Worm (Caenorhabditis elegans) whole organism, young adult: ENCODE data around the gene clec-173.

ENCODE experiments used
- B0019.2 ChIP-seq: fragments of 200-800 bp; sonication (Bioruptor generic); conservative IDR thresholded peaks from 2 replicates; pipeline ENCODE4 v1.3.6; 2022; ENCODE audit warnings: missing genetic modification reagents, missing genetic modification characterization, missing compliant biosample characterization
- B0035.1 ChIP-seq: sonication (generic microtip); optimal IDR thresholded peaks from 2 replicates; lab custom pipeline; 2016; ENCODE audit warnings: missing genetic modification characterization, mild to moderate bottlenecking, missing compliant biosample characterization, missing genotype, missing genetic modification reagents
- F10E7.11 ChIP-seq: sonication (generic microtip); optimal IDR thresholded peaks from 2 replicates; lab custom pipeline; 2017; ENCODE audit warnings: mild to moderate bottlenecking, missing genetic modification characterization, moderate library complexity, missing compliant biosample characterization
- F33H1.4 ChIP-seq: fragments of 200-800 bp; sonication (Bioruptor generic); IDR thresholded peaks from 2 replicates; pipeline ENCODE4 v1.3.6; 2022; ENCODE audit warnings: missing genetic modification reagents, missing genetic modification characterization, missing compliant biosample characterization
- F49E8.2 ChIP-seq: sonication (generic microtip); optimal IDR thresholded peaks from 3 replicates; lab custom pipeline; 2017; ENCODE audit warnings: missing genetic modification characterization, mild to moderate bottlenecking, missing compliant biosample characterization, antibody characterized with exemption, moderate library complexity; ENCODE audit not compliant: insufficient read depth
- F52B5.7 ChIP-seq: sonication (generic microtip); optimal IDR thresholded peaks from 2 replicates; lab custom pipeline; 2016; ENCODE audit warnings: mild to moderate bottlenecking, missing genetic modification characterization, missing compliant biosample characterization
- F57A8.1 ChIP-seq: fragments of 200-800 bp; sonication (Bioruptor generic); optimal IDR thresholded peaks from 2 replicates; lab custom pipeline; 2018; ENCODE audit warnings: mild to moderate bottlenecking, missing genetic modification characterization, moderate library complexity, missing compliant biosample characterization
- K12H6.12 ChIP-seq: fragments of 200-800 bp; sonication (Bioruptor generic); optimal IDR thresholded peaks from 2 replicates; lab custom pipeline; 2018; ENCODE audit warnings: mild to moderate bottlenecking, missing genetic modification characterization, missing compliant biosample characterization
- T07F8.4 ChIP-seq: sonication (generic microtip); optimal IDR thresholded peaks from 2 replicates; lab custom pipeline; 2016; ENCODE audit warnings: mild to moderate bottlenecking, missing genetic modification characterization, moderate library complexity, missing compliant biosample characterization
- T26A5.8 ChIP-seq: sonication (generic microtip); optimal IDR thresholded peaks from 2 replicates; lab custom pipeline; 2016; ENCODE audit warnings: missing genetic modification characterization, missing compliant biosample characterization
- Y53F4B.3 ChIP-seq: fragments of 200-800 bp; sonication (Bioruptor generic); IDR thresholded peaks from 2 replicates; pipeline ENCODE4 v1.3.6; 2022; ENCODE audit warnings: missing genetic modification reagents, missing genetic modification characterization, missing compliant biosample characterization
- ZK185.1 ChIP-seq: sonication (generic microtip); optimal IDR thresholded peaks from 2 replicates; lab custom pipeline; 2016; ENCODE audit warnings: mild to moderate bottlenecking, missing genetic modification characterization, missing compliant biosample characterization; ENCODE audit not compliant: poor library complexity, severe bottlenecking
- ama-1 ChIP-seq, 3 experiments: fragments of 150-350 bp in 1 of 3; sonication (generic microtip) in 2 of 3; optimal IDR thresholded peaks; 2 replicates each; lab custom pipeline; 2014 to 2018; ENCODE audit warnings: missing biosample characterization in 2 of 3, missing genetic modification characterization in 2 of 3, missing genetic modification reagents in 2 of 3
- aptf-2 ChIP-seq: fragments of 200-800 bp; sonication (Bioruptor generic); conservative IDR thresholded peaks from 2 replicates; pipeline ENCODE4 v1.3.6; 2022; ENCODE audit warnings: missing genetic modification reagents, missing genetic modification characterization, missing compliant biosample characterization
- aptf-3 ChIP-seq: fragments of 200-800 bp; sonication (Bioruptor generic); IDR thresholded peaks from 2 replicates; pipeline ENCODE4 v1.3.6; 2022; ENCODE audit warnings: missing genetic modification characterization, missing compliant biosample characterization
- atf-7 ChIP-seq: sonication (generic microtip); optimal IDR thresholded peaks from 2 replicates; lab custom pipeline; 2017; ENCODE audit warnings: mild to moderate bottlenecking, missing genetic modification characterization, missing compliant biosample characterization
- athp-1 ChIP-seq: sonication (generic microtip); optimal IDR thresholded peaks from 2 replicates; lab custom pipeline; 2017; ENCODE audit warnings: mild to moderate bottlenecking, missing genetic modification characterization, missing compliant biosample characterization
- attf-3 ChIP-seq: fragments of 200-800 bp; sonication (Bioruptor generic); conservative IDR thresholded peaks from 2 replicates; pipeline ENCODE4 v1.3.6; 2022; ENCODE audit warnings: missing genetic modification reagents, missing genetic modification characterization, missing compliant biosample characterization
- attf-5 ChIP-seq: fragments of 200-800 bp; sonication (Bioruptor generic); optimal IDR thresholded peaks from 2 replicates; lab custom pipeline; 2018; ENCODE audit warnings: mild to moderate bottlenecking, missing genetic modification characterization, missing compliant biosample characterization
- cebp-2 ChIP-seq: fragments of 200-800 bp; sonication (Bioruptor generic); IDR thresholded peaks from 2 replicates; pipeline ENCODE4 v1.3.6; 2022; ENCODE audit warnings: missing genetic modification characterization, missing compliant biosample characterization
- ceh-100 ChIP-seq: fragments of 200-800 bp; sonication (Bioruptor generic); IDR thresholded peaks from 2 replicates; pipeline ENCODE4 v1.3.6; 2022; ENCODE audit warnings: missing genetic modification reagents, missing genetic modification characterization, missing compliant biosample characterization
- ceh-40 ChIP-seq: fragments of 200-800 bp; sonication (Bioruptor generic); IDR thresholded peaks from 2 replicates; pipeline ENCODE4 v1.3.6; 2022; ENCODE audit warnings: missing genetic modification characterization, missing compliant biosample characterization
- ceh-91 ChIP-seq: fragments of 200-800 bp; sonication (Bioruptor generic); IDR thresholded peaks from 2 replicates; pipeline ENCODE4 v1.3.6; 2022; ENCODE audit warnings: missing genetic modification reagents, missing genetic modification characterization, missing compliant biosample characterization
- dpl-1 ChIP-seq: fragments of 150-350 bp; optimal IDR thresholded peaks from 2 replicates; lab custom pipeline; 2014; ENCODE audit warnings: missing biosample characterization, missing genetic modification reagents, missing genetic modification characterization
- egrh-3 ChIP-seq: fragments of 200-800 bp; sonication (Bioruptor generic); IDR thresholded peaks from 2 replicates; pipeline ENCODE4 v1.3.6; 2022; ENCODE audit warnings: missing genetic modification reagents, missing genetic modification characterization, missing compliant biosample characterization
- fkh-3 ChIP-seq: sonication (generic microtip); optimal IDR thresholded peaks from 2 replicates; lab custom pipeline; 2016; ENCODE audit warnings: mild to moderate bottlenecking, missing genetic modification characterization, missing compliant biosample characterization
- him-1 ChIP-seq: sonication (generic microtip); optimal IDR thresholded peaks from 2 replicates; lab custom pipeline; 2016; ENCODE audit warnings: missing genotype, missing genetic modification reagents, missing genetic modification characterization, missing compliant biosample characterization
- hlh-12 ChIP-seq: sonication (generic microtip); optimal IDR thresholded peaks from 2 replicates; lab custom pipeline; 2016; ENCODE audit warnings: missing genetic modification characterization, missing compliant biosample characterization
- hsf-1 ChIP-seq: fragments of 200-800 bp; sonication (Bioruptor generic); IDR thresholded peaks from 2 replicates; pipeline ENCODE4 v1.3.6; 2022; ENCODE audit warnings: missing genetic modification reagents, missing genetic modification characterization, missing compliant biosample characterization
- lsl-1 ChIP-seq: fragments of 200-800 bp; sonication (Bioruptor generic); optimal IDR thresholded peaks from 2 replicates; lab custom pipeline; 2018; ENCODE audit warnings: mild to moderate bottlenecking, missing genetic modification characterization, moderate library complexity, missing compliant biosample characterization
- lsy-27 ChIP-seq: sonication (generic microtip); optimal IDR thresholded peaks from 2 replicates; lab custom pipeline; 2017; ENCODE audit warnings: missing genetic modification characterization, mild to moderate bottlenecking, missing compliant biosample characterization, antibody characterized with exemption, missing genotype, borderline replicate concordance; ENCODE audit not compliant: insufficient read depth
- madf-10 ChIP-seq: sonication (generic microtip); optimal IDR thresholded peaks from 2 replicates; lab custom pipeline; 2016; ENCODE audit warnings: mild to moderate bottlenecking, missing genetic modification characterization, missing compliant biosample characterization
- madf-8 ChIP-seq: fragments of 200-800 bp; sonication (Bioruptor generic); conservative IDR thresholded peaks from 2 replicates; pipeline ENCODE4 v1.3.6; 2022; ENCODE audit warnings: missing genetic modification reagents, missing genetic modification characterization, missing compliant biosample characterization
- mel-28 ChIP-seq: sonication (generic microtip); optimal IDR thresholded peaks from 2 replicates; lab custom pipeline; 2016; ENCODE audit warnings: borderline replicate concordance, mild to moderate bottlenecking, missing genetic modification characterization, missing compliant biosample characterization
- mes-4 ChIP-seq: sonication (generic microtip); optimal IDR thresholded peaks from 2 replicates; lab custom pipeline; 2016; ENCODE audit warnings: missing genotype, missing genetic modification characterization, missing compliant biosample characterization
- nfya-1 ChIP-seq: sonication (generic microtip); optimal IDR thresholded peaks from 2 replicates; lab custom pipeline; 2017; ENCODE audit warnings: antibody characterized with exemption, missing compliant biosample characterization, missing genetic modification characterization, borderline replicate concordance; ENCODE audit not compliant: insufficient read depth
- nhr-90 ChIP-seq: sonication (generic microtip); optimal IDR thresholded peaks from 2 replicates; lab custom pipeline; 2016; ENCODE audit warnings: missing genotype, mild to moderate bottlenecking, missing genetic modification characterization, missing compliant biosample characterization
- pbrm-1 ChIP-seq: fragments of 200-800 bp; sonication (Bioruptor generic); IDR thresholded peaks from 2 replicates; pipeline ENCODE4 v1.3.6; 2022; ENCODE audit warnings: missing genetic modification reagents, missing genetic modification characterization, missing compliant biosample characterization
- rec-8 ChIP-seq, 2 experiments: sonication (generic microtip); optimal IDR thresholded peaks; 2 replicates each; lab custom pipeline; 2016; ENCODE audit warnings: mild to moderate bottlenecking in 2 of 2, missing genetic modification characterization in 2 of 2, missing genetic modification reagents in 2 of 2, missing genotype in 2 of 2, missing biosample characterization in 1 of 2, missing compliant biosample characterization in 1 of 2, moderate library complexity in 1 of 2
- repo-1 ChIP-seq: sonication (generic microtip); optimal IDR thresholded peaks from 2 replicates; lab custom pipeline; 2017; ENCODE audit warnings: mild to moderate bottlenecking, missing genetic modification characterization, missing compliant biosample characterization
- sdz-38 ChIP-seq: sonication (generic microtip); optimal IDR thresholded peaks from 2 replicates; lab custom pipeline; 2016; ENCODE audit warnings: missing genotype, missing genetic modification characterization, missing compliant biosample characterization
- snpc-1.3 ChIP-seq: sonication (generic microtip); optimal IDR thresholded peaks from 2 replicates; lab custom pipeline; 2017; ENCODE audit warnings: missing genetic modification characterization, mild to moderate bottlenecking, missing compliant biosample characterization, antibody characterized with exemption, moderate library complexity, missing genotype, missing genetic modification reagents; ENCODE audit not compliant: insufficient read depth
- somi-1 ChIP-seq: fragments of 200-800 bp; sonication (Bioruptor generic); optimal IDR thresholded peaks from 2 replicates; lab custom pipeline; 2018; ENCODE audit warnings: mild to moderate bottlenecking, missing genetic modification characterization, missing compliant biosample characterization
- unc-130 ChIP-seq: sonication (generic microtip); optimal IDR thresholded peaks from 2 replicates; lab custom pipeline; 2016; ENCODE audit warnings: missing genetic modification reagents, missing genetic modification characterization, missing compliant biosample characterization
- xnd-1 ChIP-seq: sonication (generic microtip); optimal IDR thresholded peaks from 2 replicates; lab custom pipeline; 2016; ENCODE audit warnings: missing genotype, missing genetic modification reagents, missing genetic modification characterization, missing compliant biosample characterization
- ztf-22 ChIP-seq: fragments of 200-800 bp; sonication (Bioruptor generic); optimal IDR thresholded peaks from 2 replicates; lab custom pipeline; 2018; ENCODE audit warnings: mild to moderate bottlenecking, missing genetic modification characterization, moderate library complexity, missing compliant biosample characterization
- ztf-25 ChIP-seq: fragments of 200-800 bp; sonication (Bioruptor generic); IDR thresholded peaks from 2 replicates; pipeline ENCODE4 v1.3.6; 2022; ENCODE audit warnings: missing genetic modification reagents, missing genetic modification characterization, missing compliant biosample characterization

Gene clec-173

DNA sequence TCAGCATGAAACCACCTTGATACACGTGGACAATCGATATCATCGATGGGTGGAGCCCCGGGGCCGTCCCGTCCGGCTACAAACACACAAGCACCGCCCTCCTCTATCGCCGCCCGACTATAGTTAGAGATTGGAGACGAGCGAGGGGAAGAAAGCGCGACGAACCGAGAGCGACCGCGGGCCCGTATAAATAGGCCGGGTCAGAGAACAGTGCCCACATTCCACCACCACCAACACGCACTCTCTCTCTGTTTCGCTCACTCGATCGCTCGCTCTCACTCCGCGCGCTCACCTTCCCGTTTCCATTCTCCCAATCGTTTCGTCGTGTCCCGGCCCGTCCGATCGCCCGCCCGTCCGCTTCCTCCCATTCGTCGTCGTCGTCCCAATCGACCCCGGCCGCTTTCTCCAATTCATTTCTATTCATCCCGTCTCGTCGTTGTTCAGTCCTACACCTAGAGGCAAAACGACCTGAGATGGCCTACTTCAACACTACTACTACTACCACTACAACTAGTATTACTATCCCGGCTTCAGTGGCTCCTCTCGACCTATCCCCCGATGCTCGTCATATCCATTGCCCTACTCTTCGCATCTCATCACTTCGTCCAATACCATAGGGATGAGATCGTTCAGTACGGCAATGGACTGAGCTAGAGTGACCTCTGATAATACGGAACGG lies 34.6 kb downstream of the clec-173 start (continued):
- TF ChIP-seq lsy-27 (tag; lab: Kevin White, UChicago) (no peak), ztf-22 (GFP tag; lab: Kevin White, UChicago) (no peak), rec-8 (tag; optimal IDR thresholded peaks at IDR 0.05; lab: Kevin White, UChicago) (peak in 1 of 2 experiments; percentile 18), ceh-100 (GFP tag; lab: Robert Waterston, UW) (no peak), athp-1 (tag; lab: Kevin White, UChicago) (no peak), cebp-2 (GFP tag; lab: Robert Waterston, UW) (no peak), nhr-90 (tag; lab: Kevin White, UChicago) (no peak), nfya-1 (tag; lab: Kevin White, UChicago) (no peak), aptf-2 (GFP tag; lab: Robert Waterston, UW) (no peak), madf-10 (tag; lab: Kevin White, UChicago) (peak; percentile 19), lsl-1 (GFP tag; lab: Kevin White, UChicago) (no peak), B0035.1 (tag; lab: Kevin White, UChicago) (no peak), hsf-1 (GFP tag; lab: Robert Waterston, UW) (no peak), B0019.2 (GFP tag; lab: Robert Waterston, UW) (no peak), him-1 (no peak), Y53F4B.3 (no peak), attf-3 (GFP tag; lab: Robert Waterston, UW) (no peak), F10E7.11 (no peak), K12H6.12 (no peak), ztf-25 (GFP tag; lab: Robert Waterston, UW) (no peak), F33H1.4 (GFP tag; lab: Robert Waterston, UW) (no peak), madf-8 (GFP tag; lab: Robert Waterston, UW) (no peak), ZK185.1 (peak; percentile 62), xnd-1 (no peak), repo-1 (tag; lab: Kevin White, UChicago) (peak; percentile 38), T26A5.8 (tag; lab: Kevin White, UChicago) (no peak), ceh-91 (GFP tag; lab: Robert Waterston, UW) (no peak), snpc-1.3 (tag; lab: Kevin White, UChicago) (no peak), hlh-12 (tag; lab: Kevin White, UChicago) (no peak), F49E8.2 (tag; lab: Kevin White, UChicago) (no peak), aptf-3 (GFP tag; lab: Robert Waterston, UW) (no peak), unc-130 (GFP tag; lab: Kevin White, UChicago) (no peak), ama-1 (optimal IDR thresholded peaks at IDR 0.05; lab: Kevin White, UChicago) (peak; percentile 70), ama-1 (GFP tag; optimal IDR thresholded peaks at IDR 0.05; lab: Kevin White, UChicago) (no peak), egrh-3 (GFP tag; lab: Robert Waterston, UW) (peak; percentile 86), pbrm-1 (GFP tag; lab: Robert Waterston, UW) (0 out of 2 replicates have a peak, but pooled peaks have one; percentile 40), mes-4 (no peak), F52B5.7 (tag; lab: Kevin White, UChicago) (no peak), T07F8.4 (tag; lab: Kevin White, UChicago) (no peak), atf-7 (peak; percentile 37), fkh-3 (tag; lab: Kevin White, UChicago) (no peak), attf-5 (peak; percentile 53), F57A8.1 (GFP tag; lab: Kevin White, UChicago) (no peak), sdz-38 (tag; lab: Kevin White, UChicago) (no peak), somi-1 (GFP tag; lab: Kevin White, UChicago) (no peak), dpl-1 (GFP tag; lab: Kevin White, UChicago) (no peak), mel-28 (no peak), ceh-40 (GFP tag; lab: Robert Waterston, UW) (no peak)
